Worm (Caenorhabditis elegans) whole organism, L3 larva: ENCODE data around the gene bed-3.
"Not testable (repeated sequence)": the region's sequence is repeated elsewhere in the genome, so short reads cannot be mapped to it uniquely, and the experiment has no call there.

Source experiments
- elt-1 ChIP-seq: fragments of 150-350 bp; optimal IDR thresholded peaks from 2 replicates; lab custom pipeline; 2014; ENCODE audit warnings: missing biosample characterization, missing genetic modification characterization
- nhr-76 ChIP-seq: fragments of 150-350 bp; sonication (generic microtip); optimal IDR thresholded peaks from 5 replicates; lab custom pipeline; 2014; ENCODE audit warnings: missing biosample characterization, missing genetic modification characterization

ce11 chrIV:9894331-9894730 is 22.0 kb upstream of the bed-3 start, which contains the start of gene msp-77:
- TF ChIP-seq elt-1, nhr-76 (tag; lab: Kevin White, UChicago): not testable (repeated sequence)
